Worm (Caenorhabditis elegans) whole organism, L4 larva: ENCODE results near the gene crp-1.

Source experiments
- F44E2.7 ChIP-seq: fragments of 200-800 bp; sonication (Bioruptor generic); IDR thresholded peaks from 2 replicates; pipeline ENCODE4 v2.1.2; 2022; ENCODE audit warnings: missing genetic modification characterization, missing compliant biosample characterization
- aly-2 ChIP-seq: sonication (generic microtip); optimal IDR thresholded peaks from 2 replicates; lab custom pipeline; 2018; ENCODE audit warnings: missing biosample characterization, missing genetic modification characterization
- ces-1 ChIP-seq: fragments of 150-350 bp; sonication (generic microtip); optimal IDR thresholded peaks from 4 replicates; lab custom pipeline; 2014; ENCODE audit warnings: missing biosample characterization, missing genetic modification reagents, missing genetic modification characterization
- dmd-6 ChIP-seq: fragments of 200-800 bp; sonication (Bioruptor generic); IDR thresholded peaks from 2 replicates; pipeline ENCODE4 v1.3.6; 2022; ENCODE audit warnings: missing genetic modification reagents, missing genetic modification characterization, missing compliant biosample characterization
- fkh-10 ChIP-seq: fragments of 150-350 bp; optimal IDR thresholded peaks from 2 replicates; lab custom pipeline; 2014; ENCODE audit warnings: missing biosample characterization, missing genetic modification reagents, missing genetic modification characterization
- jun-1 ChIP-seq: fragments of 150-350 bp; optimal IDR thresholded peaks from 2 replicates; lab custom pipeline; 2014; ENCODE audit warnings: missing biosample characterization, missing genetic modification reagents, missing genetic modification characterization
- pha-4 ChIP-seq, 2 experiments: fragments of 150-350 bp in 1 of 2; fragments of 200-800 bp in 1 of 2; sonication (Bioruptor generic) in 1 of 2; IDR thresholded peaks in 1 of 2; optimal IDR thresholded peaks in 1 of 2; 2 replicates each; pipeline versions ENCODE4 v1.3.6 to Lab custom; 2014 to 2022; ENCODE audit warnings: missing genetic modification characterization in 2 of 2, missing genetic modification reagents in 2 of 2, missing biosample characterization in 1 of 2, missing compliant biosample characterization in 1 of 2
- spr-1 ChIP-seq: sonication (generic microtip); optimal IDR thresholded peaks from 2 replicates; lab custom pipeline; 2016; ENCODE audit warnings: mild to moderate bottlenecking, missing genetic modification characterization, missing compliant biosample characterization
- unc-39 ChIP-seq: sonication (generic microtip); optimal IDR thresholded peaks from 2 replicates; lab custom pipeline; 2017; ENCODE audit warnings: missing biosample characterization, missing genetic modification characterization
- zag-1 ChIP-seq: fragments of 150-350 bp; optimal IDR thresholded peaks from 2 replicates; lab custom pipeline; 2014; ENCODE audit warnings: missing biosample characterization, missing genetic modification characterization

DNA sequence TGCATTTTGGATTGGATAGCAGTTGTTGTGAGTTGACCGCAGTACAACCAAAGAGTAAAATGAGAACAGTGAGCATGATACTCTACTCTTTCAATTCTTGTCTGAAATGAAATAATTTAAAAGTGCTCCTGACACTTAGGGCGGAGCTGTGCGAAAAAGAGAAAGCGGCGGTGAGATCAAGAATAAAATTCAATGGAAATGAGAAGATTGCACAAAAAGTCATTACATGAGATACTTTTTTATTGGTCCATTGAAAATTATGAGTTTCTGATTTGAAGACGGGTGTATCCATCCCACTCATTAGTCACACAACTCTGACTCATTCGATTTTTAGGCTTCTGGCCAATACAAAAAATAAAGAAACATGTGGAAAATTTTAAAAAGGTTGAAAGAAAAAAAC lies 21.1 kb upstream of the crp-1 start, which contains the start of gene F22E12.1:
- TF ChIP-seq jun-1 (tag; lab: Kevin White, UChicago) (no peak), aly-2 (tag; lab: Kevin White, UChicago) (no peak), fkh-10 (GFP tag; lab: Kevin White, UChicago) (no peak), zag-1 (tag; lab: Kevin White, UChicago) (no peak), dmd-6 (no peak), pha-4 (GFP tag; IDR thresholded peaks at IDR 0.05; lab: Robert Waterston, UW) (no peak), pha-4 (tag; optimal IDR thresholded peaks at IDR 0.05; lab: Kevin White, UChicago) (no peak), spr-1 (tag; lab: Kevin White, UChicago) (no peak), ces-1 (GFP tag; lab: Kevin White, UChicago) (no peak), unc-39 (tag; lab: Kevin White, UChicago) (no peak), F44E2.7 (GFP tag; lab: Robert Waterston, UW) (no peak)
